Fruit fly (Drosophila melanogaster): ENCODE data around the gene HP1D3csd.

dm6 chrX:19153288-19154130 is 36.5 kb upstream of the HP1D3csd start:
- no peak for TF ChIP-seq psq (optimal IDR thresholded peaks at IDR 0.05)
- TF ChIP-seq Myc (optimal IDR thresholded peaks at IDR 0.05): no peak

All from Kc167 (cell line).